Worm (Caenorhabditis elegans): ENCODE results near the gene ttr-37.

Gene ttr-37

DNA sequence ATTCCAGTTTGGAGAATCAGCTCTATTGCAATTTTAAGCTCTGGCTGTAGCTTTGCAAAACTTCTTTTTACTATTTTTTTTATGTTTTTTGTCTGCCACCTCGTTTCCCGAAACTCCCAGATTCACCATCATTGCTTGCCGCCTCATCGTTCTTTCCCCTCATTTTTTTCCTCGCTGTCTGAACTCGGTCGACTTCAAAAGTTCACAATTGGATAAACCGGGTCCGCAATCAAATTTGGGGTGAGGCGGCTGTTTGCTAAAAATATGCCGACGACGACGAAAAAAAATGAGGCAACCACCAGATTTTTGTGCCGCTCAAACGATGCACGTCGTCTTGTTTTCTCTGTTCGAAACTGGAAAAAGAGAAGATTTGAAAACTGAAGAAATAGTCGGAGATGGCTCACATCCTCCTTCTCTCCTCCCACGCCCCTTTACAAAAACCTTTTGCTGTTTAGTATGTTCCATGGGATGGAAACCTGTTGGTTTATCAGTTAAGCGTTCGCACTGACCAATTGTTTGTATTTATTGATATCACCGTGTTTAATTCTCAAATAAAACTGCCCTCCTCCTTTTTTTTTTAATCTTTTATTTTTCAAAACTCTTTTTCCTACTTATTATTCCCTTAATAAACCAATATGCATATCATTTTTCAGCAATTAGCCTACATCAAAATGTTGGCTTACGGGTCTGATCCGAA, 42.2 kb downstream of the ttr-37 start, which contains the start of gene dop-4:
dop-4 (plus strand) TSS at position 647 of the 697 bp plus-strand sequence.
- TF ChIP-seq lin-13 (tag; optimal IDR thresholded peaks at IDR 0.05) (no peak), nhr-2 (tag; optimal IDR thresholded peaks at IDR 0.05) (no peak), ceh-39 (tag; optimal IDR thresholded peaks at IDR 0.05) (no peak), ces-1 (GFP tag; optimal IDR thresholded peaks at IDR 0.05) (no peak), nhr-28 (tag; optimal IDR thresholded peaks at IDR 0.05) (no peak), cnd-1 (tag; optimal IDR thresholded peaks at IDR 0.05) (no peak), sem-2 (GFP tag; optimal IDR thresholded peaks at IDR 0.05) (no peak), nhr-12 (tag; optimal IDR thresholded peaks at IDR 0.05) (no peak)

DNA sequence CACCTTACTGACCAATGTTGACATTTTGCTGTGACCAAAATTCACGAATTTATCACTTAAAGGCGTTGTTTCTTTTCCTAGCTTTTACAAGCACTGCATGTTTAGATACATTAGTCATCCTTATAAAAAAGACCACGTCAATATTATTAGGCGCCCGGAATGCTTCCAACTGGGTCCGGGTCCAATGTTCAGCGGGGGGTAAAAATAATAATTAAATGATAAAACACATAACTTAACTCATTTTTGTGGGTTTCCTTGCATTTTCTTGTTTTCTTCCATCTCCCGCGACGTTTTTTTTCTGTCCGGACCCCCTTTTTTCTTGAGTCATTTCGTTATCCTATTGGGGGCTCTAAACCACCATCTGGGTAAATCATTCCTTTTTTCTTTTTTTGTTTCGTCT, 43.5 kb downstream of the ttr-37 start:
- no peak for TF ChIP-seq sptf-1 (tag; optimal IDR thresholded peaks at IDR 0.05)
- TF ChIP-seq sem-2 (GFP tag; optimal IDR thresholded peaks at IDR 0.05), result no peak
- no peak for TF ChIP-seq ceh-43 (GFP tag; optimal IDR thresholded peaks at IDR 0.05)
- no peak for TF ChIP-seq elt-1 (tag; optimal IDR thresholded peaks at IDR 0.05; ENCODE audit: borderline replicate concordance, insufficient read depth)

DNA sequence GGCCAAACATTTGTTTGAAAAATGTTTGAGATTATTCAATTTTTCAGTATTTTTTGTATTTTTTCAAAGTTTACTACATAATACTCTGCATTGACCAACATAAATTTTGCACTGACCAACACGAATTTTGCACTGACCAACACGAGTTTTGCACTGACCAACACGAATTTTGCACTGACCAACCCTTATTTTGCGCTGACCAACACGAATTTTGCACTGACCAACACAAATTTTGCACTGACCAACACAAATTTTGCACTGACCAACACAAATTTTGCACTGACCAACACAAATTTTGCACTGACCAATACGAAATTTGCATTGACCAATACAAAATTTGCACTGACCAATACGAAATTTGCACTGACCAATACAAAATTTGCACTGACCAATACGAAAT, 44.1 kb downstream of the ttr-37 start:
- TF ChIP-seq M03D4.4 (tag; optimal IDR thresholded peaks at IDR 0.05) (no peak), nhr-28 (tag; optimal IDR thresholded peaks at IDR 0.05) (no peak), nhr-76 (tag; optimal IDR thresholded peaks at IDR 0.05) (no peak), sptf-1 (tag; optimal IDR thresholded peaks at IDR 0.05) (no peak), mep-1 (tag; optimal IDR thresholded peaks at IDR 0.05) (no peak), ces-1 (GFP tag; optimal IDR thresholded peaks at IDR 0.05) (no peak), lsy-2 (tag; optimal IDR thresholded peaks at IDR 0.05) (no peak), zip-8 (tag; optimal IDR thresholded peaks at IDR 0.05) (no peak), elt-3 (tag; optimal IDR thresholded peaks at IDR 0.05) (no peak), sem-2 (GFP tag; optimal IDR thresholded peaks at IDR 0.05) (no peak), pha-4 (tag; optimal IDR thresholded peaks at IDR 0.05) (no peak), unc-62 (GFP tag; optimal IDR thresholded peaks at IDR 0.05) (no peak), snpc-4 (tag; optimal IDR thresholded peaks at IDR 0.05) (no peak), elt-1 (tag; optimal IDR thresholded peaks at IDR 0.05; ENCODE audit: borderline replicate concordance, insufficient read depth) (no peak), cnd-1 (tag; optimal IDR thresholded peaks at IDR 0.05) (no peak), flh-1 (GFP tag; optimal IDR thresholded peaks at IDR 0.05) (no peak)

Measured in whole organism, mixed stage, embryonic.